Fruit fly (Drosophila melanogaster) whole organism, embryonic: ENCODE data around the gene CG34028.

Source experiments
- Bgb ChIP-seq: fragments of 200-800 bp; sonication (Bioruptor generic); IDR thresholded peaks from 2 replicates; pipeline ENCODE4 v1.3.6; 2022; ENCODE audit warnings: missing biosample characterization, missing genetic modification characterization; ENCODE audit not compliant: partially characterized antibody
- BtbVII ChIP-seq: fragments of 200-800 bp; sonication (Bioruptor generic); optimal IDR thresholded peaks from 3 replicates; lab custom pipeline; 2017; ENCODE audit warnings: missing biosample characterization, mild to moderate bottlenecking, missing genetic modification characterization
- CG10431 ChIP-seq: fragments of 200-800 bp; sonication (Bioruptor generic); optimal IDR thresholded peaks from 3 replicates; lab custom pipeline; 2018; ENCODE audit warnings: missing biosample characterization, mild to moderate bottlenecking, missing genetic modification characterization
- CG12071 ChIP-seq: fragments of 200-800 bp; sonication (Bioruptor generic); optimal IDR thresholded peaks from 3 replicates; lab custom pipeline; 2018; ENCODE audit warnings: missing biosample characterization, mild to moderate bottlenecking, missing genetic modification characterization
- CG13296 ChIP-seq: fragments of 200-800 bp; sonication (Bioruptor generic); optimal IDR thresholded peaks from 3 replicates; lab custom pipeline; 2018; ENCODE audit warnings: missing biosample characterization, mild to moderate bottlenecking, missing genetic modification characterization
- CG14860 ChIP-seq: fragments of 200-800 bp; sonication (Bioruptor generic); IDR thresholded peaks from 3 replicates; pipeline ENCODE4 v1.3.6; 2022; ENCODE audit warnings: missing biosample characterization, missing genetic modification characterization; ENCODE audit not compliant: partially characterized antibody
- CG14965 ChIP-seq: fragments of 200-800 bp; sonication (Bioruptor generic); optimal IDR thresholded peaks from 2 replicates; lab custom pipeline; 2016; ENCODE audit warnings: missing biosample characterization, missing genetic modification characterization, borderline replicate concordance
- CG15269 ChIP-seq: fragments of 200-800 bp; sonication (Bioruptor generic); optimal IDR thresholded peaks from 2 replicates; lab custom pipeline; 2018; ENCODE audit warnings: missing biosample characterization, mild to moderate bottlenecking, missing genetic modification characterization, moderate library complexity
- CG15514 ChIP-seq: fragments of 200-800 bp; sonication (Bioruptor generic); optimal IDR thresholded peaks from 3 replicates; lab custom pipeline; 2017; ENCODE audit warnings: missing biosample characterization, missing genetic modification characterization, mild to moderate bottlenecking, moderate library complexity, missing genetic modification reagents
- CG1602 ChIP-seq: fragments of 200-800 bp; sonication (Bioruptor generic); optimal IDR thresholded peaks from 3 replicates; lab custom pipeline; 2016; ENCODE audit warnings: missing biosample characterization, missing genetic modification characterization
- CG17912 ChIP-seq: fragments of 200-800 bp; sonication (Bioruptor generic); optimal IDR thresholded peaks from 2 replicates; lab custom pipeline; 2018; ENCODE audit warnings: missing biosample characterization, mild to moderate bottlenecking, missing genetic modification characterization
- CG18262 ChIP-seq: fragments of 200-800 bp; optimal IDR thresholded peaks from 3 replicates; lab custom pipeline; 2019; ENCODE audit warnings: missing biosample characterization, mild to moderate bottlenecking, missing genetic modification characterization, moderate library complexity
- CG18476 ChIP-seq: fragments of 200-800 bp; sonication (Bioruptor generic); optimal IDR thresholded peaks from 2 replicates; lab custom pipeline; 2016; ENCODE audit warnings: missing biosample characterization, mild to moderate bottlenecking, missing genetic modification characterization
- CG2129 ChIP-seq: fragments of 200-800 bp; sonication (Bioruptor generic); IDR thresholded peaks from 2 replicates; pipeline ENCODE4 v1.3.6; 2022; ENCODE audit warnings: missing biosample characterization, missing genetic modification characterization; ENCODE audit not compliant: partially characterized antibody
- CG34224 ChIP-seq: fragments of 200-800 bp; sonication (Bioruptor generic); IDR thresholded peaks from 3 replicates; pipeline ENCODE4 v1.3.6; 2022; ENCODE audit warnings: missing biosample characterization, missing genetic modification characterization; ENCODE audit not compliant: partially characterized antibody
- CG43689 ChIP-seq: fragments of 200-800 bp; sonication (Bioruptor generic); IDR thresholded peaks from 2 replicates; pipeline ENCODE4 v1.3.6; 2022; ENCODE audit warnings: missing biosample characterization, missing genetic modification characterization
- CG4424 ChIP-seq: fragments of 200-800 bp; sonication (Bioruptor generic); optimal IDR thresholded peaks from 3 replicates; lab custom pipeline; 2016; ENCODE audit warnings: missing biosample characterization, missing genetic modification characterization
- CG4707 ChIP-seq: fragments of 200-800 bp; sonication (Bioruptor generic); optimal IDR thresholded peaks from 2 replicates; lab custom pipeline; 2018; ENCODE audit warnings: missing biosample characterization, mild to moderate bottlenecking, missing genetic modification characterization, moderate library complexity
- Deaf1 ChIP-seq: fragments of 200-800 bp; optimal IDR thresholded peaks from 3 replicates; lab custom pipeline; 2019; ENCODE audit warnings: missing biosample characterization, mild to moderate bottlenecking, missing genetic modification characterization, moderate library complexity
- Dref ChIP-seq: fragments of 200-800 bp; sonication (Bioruptor generic); IDR thresholded peaks from 2 replicates; pipeline ENCODE4 v1.3.6; 2022; ENCODE audit warnings: missing biosample characterization, missing genetic modification characterization
- E2f2 ChIP-seq: fragments of 200-800 bp; sonication (Bioruptor generic); IDR thresholded peaks from 2 replicates; pipeline ENCODE4 v1.3.6; 2022; ENCODE audit warnings: missing biosample characterization, missing genetic modification characterization
- Elba2 ChIP-seq: fragments of 200-800 bp; sonication (Bioruptor generic); optimal IDR thresholded peaks from 3 replicates; lab custom pipeline; 2016; ENCODE audit warnings: missing biosample characterization, missing genetic modification characterization
- Fer1 ChIP-seq: fragments of 200-800 bp; sonication (Bioruptor generic); optimal IDR thresholded peaks from 2 replicates; lab custom pipeline; 2017; ENCODE audit warnings: missing biosample characterization, mild to moderate bottlenecking, missing genetic modification characterization
- H15 ChIP-seq: fragments of 200-800 bp; sonication (Bioruptor generic); IDR thresholded peaks from 3 replicates; pipeline ENCODE4 v1.3.6; 2022; ENCODE audit warnings: missing biosample characterization, missing genetic modification characterization
- HLH4C ChIP-seq: fragments of 200-800 bp; sonication (Bioruptor generic); IDR thresholded peaks from 3 replicates; pipeline ENCODE4 v1.3.6; 2022; ENCODE audit warnings: missing biosample characterization, missing genetic modification characterization; ENCODE audit not compliant: partially characterized antibody
- Hmr ChIP-seq: fragments of 200-800 bp; sonication (Bioruptor generic); optimal IDR thresholded peaks from 3 replicates; lab custom pipeline; 2017; ENCODE audit warnings: mild to moderate bottlenecking, missing biosample characterization, missing genetic modification reagents, missing genetic modification characterization
- Lpt ChIP-seq: fragments of >200 bp; optimal IDR thresholded peaks from 2 replicates; lab custom pipeline; 2018; ENCODE audit warnings: missing biosample characterization, missing genetic modification characterization
- Nf-YC ChIP-seq: fragments of 200-800 bp; optimal IDR thresholded peaks from 3 replicates; lab custom pipeline; 2019; ENCODE audit warnings: missing biosample characterization, mild to moderate bottlenecking, missing genetic modification characterization, moderate library complexity
- Six4 ChIP-seq: fragments of 200-800 bp; sonication (Bioruptor generic); optimal IDR thresholded peaks from 2 replicates; lab custom pipeline; 2016; ENCODE audit warnings: missing biosample characterization, missing genetic modification characterization
- Spps ChIP-seq: fragments of 200-800 bp; sonication (Bioruptor generic); optimal IDR thresholded peaks from 2 replicates; lab custom pipeline; 2018; ENCODE audit warnings: missing biosample characterization, mild to moderate bottlenecking, missing genetic modification characterization
- Xbp1 ChIP-seq: fragments of 200-800 bp; sonication (Bioruptor generic); optimal IDR thresholded peaks from 3 replicates; lab custom pipeline; 2016; ENCODE audit warnings: missing biosample characterization, mild to moderate bottlenecking, missing genetic modification characterization
- YL-1 ChIP-seq: fragments of 200-800 bp; sonication (Bioruptor generic); optimal IDR thresholded peaks from 3 replicates; lab custom pipeline; 2017; ENCODE audit warnings: missing biosample characterization, mild to moderate bottlenecking, missing genetic modification characterization
- aop ChIP-seq: fragments of 200-800 bp; sonication (Bioruptor generic); IDR thresholded peaks from 2 replicates; pipeline ENCODE4 v1.3.6; 2022; ENCODE audit warnings: missing biosample characterization, missing genetic modification characterization
- ara ChIP-seq: fragments of 200-800 bp; sonication (Bioruptor generic); IDR thresholded peaks from 2 replicates; pipeline ENCODE4 v1.3.6; 2022; ENCODE audit warnings: missing biosample characterization, missing genetic modification characterization
- bbx ChIP-seq: fragments of 200-800 bp; sonication (Bioruptor generic); IDR thresholded peaks from 2 replicates; pipeline ENCODE4 v1.3.6; 2022; ENCODE audit warnings: missing biosample characterization, missing genetic modification characterization; ENCODE audit not compliant: partially characterized antibody
- br ChIP-seq: fragments of >200 bp; optimal IDR thresholded peaks from 2 replicates; lab custom pipeline; 2017
- cg ChIP-seq: fragments of 200-800 bp; sonication (Bioruptor generic); optimal IDR thresholded peaks from 3 replicates; lab custom pipeline; 2019; ENCODE audit warnings: missing biosample characterization, mild to moderate bottlenecking, missing genetic modification characterization, moderate library complexity
- ci ChIP-seq: fragments of 200-800 bp; sonication (Bioruptor generic); IDR thresholded peaks from 3 replicates; pipeline ENCODE4 v1.3.6; 2022; ENCODE audit warnings: missing biosample characterization, missing genetic modification characterization
- da ChIP-seq: fragments of 200-800 bp; sonication (Bioruptor generic); optimal IDR thresholded peaks from 2 replicates; lab custom pipeline; 2016; ENCODE audit warnings: missing biosample characterization, missing genetic modification characterization
- dan ChIP-seq: fragments of 200-800 bp; sonication (Bioruptor generic); IDR thresholded peaks from 2 replicates; pipeline ENCODE4 v1.3.6; 2022; ENCODE audit warnings: missing biosample characterization, missing genetic modification characterization
- ftz-f1 ChIP-seq: fragments of 200-800 bp; sonication (Bioruptor generic); optimal IDR thresholded peaks from 2 replicates; lab custom pipeline; 2016; ENCODE audit warnings: missing biosample characterization, missing genetic modification characterization
- gcm2 ChIP-seq: fragments of 200-800 bp; sonication (Bioruptor generic); optimal IDR thresholded peaks from 2 replicates; lab custom pipeline; 2016; ENCODE audit warnings: missing biosample characterization, missing genetic modification characterization
- kay ChIP-seq: fragments of 200-800 bp; sonication (Bioruptor generic); optimal IDR thresholded peaks from 2 replicates; lab custom pipeline; 2016; ENCODE audit warnings: missing biosample characterization, missing genetic modification characterization
- mld ChIP-seq: fragments of 200-800 bp; sonication (Bioruptor generic); IDR thresholded peaks from 3 replicates; pipeline ENCODE4 v1.3.6; 2022; ENCODE audit warnings: missing biosample characterization, missing genetic modification characterization; ENCODE audit not compliant: partially characterized antibody
- nau ChIP-seq: fragments of 200-800 bp; sonication (Bioruptor generic); optimal IDR thresholded peaks from 3 replicates; lab custom pipeline; 2017; ENCODE audit warnings: missing biosample characterization, mild to moderate bottlenecking, missing genetic modification characterization, missing genetic modification reagents
- odd ChIP-seq: fragments of 200-800 bp; sonication (Bioruptor generic); optimal IDR thresholded peaks from 2 replicates; lab custom pipeline; 2017; ENCODE audit warnings: missing biosample characterization, mild to moderate bottlenecking, missing genetic modification characterization
- scrt ChIP-seq: fragments of 200-800 bp; sonication (Bioruptor generic); optimal IDR thresholded peaks from 2 replicates; lab custom pipeline; 2018; ENCODE audit warnings: missing biosample characterization, mild to moderate bottlenecking, missing genetic modification characterization, moderate library complexity
- sd ChIP-seq: fragments of 200-800 bp; sonication (Bioruptor generic); optimal IDR thresholded peaks from 3 replicates; lab custom pipeline; 2018; ENCODE audit warnings: missing biosample characterization, mild to moderate bottlenecking, missing genetic modification characterization, moderate library complexity
- stwl ChIP-seq: fragments of 200-800 bp; sonication (Bioruptor generic); optimal IDR thresholded peaks from 3 replicates; lab custom pipeline; 2018; ENCODE audit warnings: missing biosample characterization, mild to moderate bottlenecking, missing genetic modification characterization, moderate library complexity
- zf30C ChIP-seq: fragments of 200-800 bp; sonication (Bioruptor generic); optimal IDR thresholded peaks from 3 replicates; lab custom pipeline; 2018; ENCODE audit warnings: missing biosample characterization, mild to moderate bottlenecking, missing genetic modification characterization

Gene CG34028

dm6 chrX:9550565-9551145 lies 39.3 kb downstream of the CG34028 start, which contains the start of gene CG32700 (continued):
- TF ChIP-seq Bgb (GFP tag; lab: Robert Waterston, UW) (no peak), mld (GFP tag; lab: Robert Waterston, UW) (no peak), Nf-YC (tag; lab: Kevin White, UChicago) (no peak), odd (GFP tag; lab: Kevin White, UChicago) (no peak), dan (GFP tag; lab: Robert Waterston, UW) (no peak), CG14965 (GFP tag; lab: Kevin White, UChicago) (no peak), sd (no peak), CG18262 (tag; lab: Kevin White, UChicago) (no peak), BtbVII (GFP tag; lab: Kevin White, UChicago) (peak; percentile 4), H15 (GFP tag; lab: Robert Waterston, UW) (no peak), Deaf1 (tag; lab: Kevin White, UChicago) (peak; percentile 81), CG2129 (GFP tag; lab: Robert Waterston, UW) (no peak), YL-1 (GFP tag; lab: Kevin White, UChicago) (no peak), br (no peak), CG43689 (no peak), CG34224 (GFP tag; lab: Robert Waterston, UW) (no peak), CG15514 (GFP tag; lab: Kevin White, UChicago) (no peak), Six4 (GFP tag; lab: Kevin White, UChicago) (no peak), CG1602 (no peak), gcm2 (GFP tag; lab: Kevin White, UChicago) (no peak), CG13296 (GFP tag; lab: Kevin White, UChicago) (no peak), ftz-f1 (GFP tag; lab: Kevin White, UChicago) (no peak), Hmr (GFP tag; lab: Kevin White, UChicago) (peak; percentile 13), aop (no peak), CG14860 (GFP tag; lab: Robert Waterston, UW) (no peak), HLH4C (no peak; the same call in 2 of the 3 replicates), zf30C (GFP tag; lab: Kevin White, UChicago) (no peak), E2f2 (GFP tag; lab: Robert Waterston, UW) (peak; percentile 28; the same call in 1 of the 2 replicates), Elba2 (GFP tag; lab: Kevin White, UChicago) (no peak), CG15269 (tag; lab: Kevin White, UChicago) (no peak), CG10431 (no peak), CG12071 (no peak), bbx (GFP tag; lab: Robert Waterston, UW) (peak; percentile 34; the same call in 1 of the 2 replicates), CG18476 (GFP tag; lab: Kevin White, UChicago) (no peak), ara (GFP tag; lab: Robert Waterston, UW) (no peak), nau (no peak), CG4424 (GFP tag; lab: Kevin White, UChicago) (peak; percentile 8), scrt (GFP tag; lab: Kevin White, UChicago) (peak; percentile 76), cg (no peak), da (no peak), ci (GFP tag; lab: Robert Waterston, UW) (peak; percentile 40; the same call in 1 of the 3 replicates), Xbp1 (GFP tag; lab: Kevin White, UChicago) (no peak), Dref (no peak), stwl (tag; lab: Kevin White, UChicago) (peak; percentile 13), CG4707 (GFP tag; lab: Kevin White, UChicago) (no peak), Lpt (GFP tag; lab: Kevin White, UChicago) (no peak), Spps (tag; lab: Kevin White, UChicago) (no peak), kay (no peak), CG17912 (GFP tag; lab: Kevin White, UChicago) (no peak), Fer1 (peak; percentile 10)
